Worm (Caenorhabditis elegans) whole organism, L4 larva: ENCODE measurements around the gene drap-1.

ENCODE experiments used
- Y48G9A.11 ChIP-seq: fragments of 200-800 bp; sonication (Bioruptor generic); IDR thresholded peaks from 2 replicates; pipeline ENCODE4 v1.3.6; 2022; ENCODE audit warnings: missing genetic modification reagents, missing genetic modification characterization, missing compliant biosample characterization
- fkh-10 ChIP-seq: fragments of 150-350 bp; optimal IDR thresholded peaks from 2 replicates; lab custom pipeline; 2014; ENCODE audit warnings: missing biosample characterization, missing genetic modification reagents, missing genetic modification characterization
- nhr-111 ChIP-seq: fragments of 200-800 bp; sonication (Bioruptor generic); optimal IDR thresholded peaks from 2 replicates; lab custom pipeline; 2018; ENCODE audit warnings: mild to moderate bottlenecking, missing genetic modification characterization, missing compliant biosample characterization
- snpc-4 ChIP-seq: fragments of 150-350 bp; optimal IDR thresholded peaks from 2 replicates; lab custom pipeline; 2014; ENCODE audit warnings: missing biosample characterization, missing genetic modification characterization

- no peak for TF ChIP-seq nhr-111 (GFP tag; lab: Kevin White, UChicago)
- no peak for TF ChIP-seq snpc-4 (tag; lab: Kevin White, UChicago)
- no peak for TF ChIP-seq fkh-10 (GFP tag; lab: Kevin White, UChicago)
- no peak for TF ChIP-seq Y48G9A.11 (GFP tag; lab: Robert Waterston, UW)
These were observed 37.2 kb upstream of the drap-1 start, which contains the start of gene ZK287.7 for ce11 chrV:9692649-9693112.
